Worm (Caenorhabditis elegans) whole organism, midembryonic: Measurements from ENCODE around the gene srh-24.

Source experiments
- flt-1 ChIP-seq: fragments of 200-800 bp; sonication (Bioruptor generic); IDR thresholded peaks from 2 replicates; pipeline ENCODE4 v1.3.6; 2022; ENCODE audit warnings: missing genetic modification characterization, missing compliant biosample characterization
- med-1 ChIP-seq: sonication (generic microtip); optimal IDR thresholded peaks from 2 replicates; lab custom pipeline; 2017; ENCODE audit warnings: missing genetic modification characterization, mild to moderate bottlenecking, missing compliant biosample characterization, antibody characterized with exemption, missing genetic modification reagents; ENCODE audit not compliant: insufficient read depth
- ztf-23 ChIP-seq: fragments of 200-800 bp; sonication (Bioruptor generic); IDR thresholded peaks from 2 replicates; pipeline ENCODE4 v1.3.6; 2022; ENCODE audit warnings: missing genetic modification reagents, missing genetic modification characterization, missing compliant biosample characterization

- TF ChIP-seq flt-1 (GFP tag; lab: Robert Waterston, UW) (no peak), ztf-23 (GFP tag; lab: Robert Waterston, UW) (no peak), med-1 (GFP tag; lab: Kevin White, UChicago) (no peak)
Observed at ce11 chrV:13953191-13953590, 7.6 kb downstream of the srh-24 start, which contains the start of gene R10D12.8.
